Comparison of ENCODE assay signal across 4 fruit fly cellular contexts in the genomic region with DNA sequence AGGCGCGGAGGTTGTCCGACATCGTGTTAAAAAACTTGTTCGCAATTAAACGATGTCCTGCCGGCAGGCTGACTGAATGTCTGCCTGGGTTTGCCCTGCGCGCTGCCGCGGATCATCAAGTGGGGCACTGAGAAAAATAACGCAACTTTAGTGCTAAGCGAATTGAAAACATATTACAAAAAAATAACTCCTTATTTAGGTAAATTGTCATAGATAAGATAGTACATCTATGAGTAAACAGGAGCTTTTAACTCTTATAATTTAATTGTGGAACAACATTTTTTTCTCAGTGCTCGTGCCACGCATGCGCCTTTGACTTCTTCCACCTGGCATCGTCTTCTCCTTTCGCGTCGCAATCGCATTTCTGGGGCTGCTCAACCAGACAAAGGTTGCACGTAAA.
TF ChIP-seq lines count a peak whose summit lies in the region.

No protein-coding gene starts in this region.

- no peak for TF ChIP-seq CTCF in whole organism, embryonic (GFP tag; optimal IDR thresholded peaks at IDR 0.05; lab: Kevin White, UChicago)

TF ChIP-seq in whole organism, embryonic, 481 proteins besides CTCF, POLR2A, EP300 and RAD21 (continues in another document):
- TF ChIP-seq sug (tag; optimal IDR thresholded peaks at IDR 0.05; lab: Kevin White, UChicago) (no peak), CG9727 (GFP tag; optimal IDR thresholded peaks at IDR 0.05; lab: Kevin White, UChicago) (peak; percentile 45), CG10462 (GFP tag; optimal IDR thresholded peaks at IDR 0.05; lab: Kevin White, UChicago) (no peak), knrl (GFP tag; IDR thresholded peaks at IDR 0.05; lab: Robert Waterston, UW; ENCODE audit: partially characterized antibody) (no peak), Gug (GFP tag; IDR thresholded peaks at IDR 0.05; lab: Robert Waterston, UW) (no peak), CG10979 (tag; optimal IDR thresholded peaks at IDR 0.05; lab: Kevin White, UChicago) (peak; percentile 30), CG9609 (GFP tag; optimal IDR thresholded peaks at IDR 0.05; lab: Kevin White, UChicago) (no peak), Ets65A (GFP tag; lab: Kevin White, UChicago) (peak; percentile 94), Ets97D (GFP tag; optimal IDR thresholded peaks at IDR 0.05; lab: Kevin White, UChicago) (no peak), sens-2 (GFP tag; IDR thresholded peaks at IDR 0.05; lab: Robert Waterston, UW) (0 out of 2 replicates have a peak, but pooled peaks have one; percentile 41), CG18262 (tag; optimal IDR thresholded peaks at IDR 0.05; lab: Kevin White, UChicago) (peak; percentile 15), bsh (GFP tag; optimal IDR thresholded peaks at IDR 0.05; lab: Kevin White, UChicago) (peak in 1 of 2 experiments; percentile 1), hkb (optimal IDR thresholded peaks at IDR 0.05; lab: Kevin White, UChicago) (no peak), hkb (GFP tag; IDR thresholded peaks at IDR 0.05; lab: Robert Waterston, UW) (no peak), CG7271 (tag; optimal IDR thresholded peaks at IDR 0.05; lab: Kevin White, UChicago) (no peak), dm (GFP tag; optimal IDR thresholded peaks at IDR 0.05; lab: Kevin White, UChicago) (no peak), stc (GFP tag; IDR thresholded peaks at IDR 0.05; lab: Robert Waterston, UW) (0 out of 2 replicates have a peak, but pooled peaks have one; percentile 11), CG8765 (GFP tag; IDR thresholded peaks at IDR 0.05; lab: Robert Waterston, UW) (peak; percentile 38; the same call in 1 of the 2 replicates), CG2120 (GFP tag; optimal IDR thresholded peaks at IDR 0.05; lab: Kevin White, UChicago) (no peak), peb (GFP tag; IDR thresholded peaks at IDR 0.05; lab: Robert Waterston, UW) (no peak), CG6689 (GFP tag; IDR thresholded peaks at IDR 0.05; lab: Robert Waterston, UW) (0 out of 2 replicates have a peak, but pooled peaks have one; percentile 20)

TF ChIP-seq in whole organism, prepupa, 60 proteins besides CTCF, POLR2A, EP300 and RAD21 (continues in another document):
- TF ChIP-seq salr (GFP tag; optimal IDR thresholded peaks at IDR 0.05; lab: Kevin White, UChicago): peak in 1 of 2 experiments; percentile 40
- peak; percentile 53 for TF ChIP-seq lz (GFP tag; optimal IDR thresholded peaks at IDR 0.05; lab: Kevin White, UChicago)
- peak; percentile 44 for TF ChIP-seq vri (GFP tag; optimal IDR thresholded peaks at IDR 0.05; lab: Kevin White, UChicago)
- TF ChIP-seq Sox102F (GFP tag; optimal IDR thresholded peaks at IDR 0.05; lab: Kevin White, UChicago): peak; percentile 63
- peak; percentile 7 for TF ChIP-seq CG16779 (tag; optimal IDR thresholded peaks at IDR 0.05; lab: Kevin White, UChicago)
- TF ChIP-seq dac (GFP tag; optimal IDR thresholded peaks at IDR 0.05; lab: Kevin White, UChicago): no peak
- TF ChIP-seq Eip93F (GFP tag; optimal IDR thresholded peaks at IDR 0.05; lab: Kevin White, UChicago): peak; percentile 35
- peak; percentile 72 to 91 for TF ChIP-seq ss (GFP tag; optimal IDR thresholded peaks at IDR 0.05; lab: Kevin White, UChicago)
- TF ChIP-seq CG3032 (tag; optimal IDR thresholded peaks at IDR 0.05; lab: Kevin White, UChicago): peak; percentile 84
- peak; percentile 71 for TF ChIP-seq CG1621 (tag; optimal IDR thresholded peaks at IDR 0.05; lab: Kevin White, UChicago)
- TF ChIP-seq topi (GFP tag; optimal IDR thresholded peaks at IDR 0.05; lab: Kevin White, UChicago): peak; percentile 66
- peak; percentile 82 for TF ChIP-seq Ets96B (tag; optimal IDR thresholded peaks at IDR 0.05; lab: Kevin White, UChicago)
- TF ChIP-seq CG15336 (GFP tag; IDR thresholded peaks at IDR 0.05; lab: Robert Waterston, UW): no peak
- peak; percentile 55 for TF ChIP-seq pdm3 (GFP tag; optimal IDR thresholded peaks at IDR 0.05; lab: Kevin White, UChicago)
- TF ChIP-seq OdsH (GFP tag; optimal IDR thresholded peaks at IDR 0.05; lab: Kevin White, UChicago): peak; percentile 59
- TF ChIP-seq svp (GFP tag; lab: Kevin White, UChicago): peak; percentile 81
- peak; percentile 54 for TF ChIP-seq Smox (GFP tag; optimal IDR thresholded peaks at IDR 0.05; lab: Kevin White, UChicago)
- peak; percentile 66 for TF ChIP-seq CG10631 (GFP tag; optimal IDR thresholded peaks at IDR 0.05; lab: Kevin White, UChicago)
- TF ChIP-seq Hr4 (GFP tag; optimal IDR thresholded peaks at IDR 0.05; lab: Kevin White, UChicago): no peak
- TF ChIP-seq CG9139 (GFP tag; optimal IDR thresholded peaks at IDR 0.05; lab: Kevin White, UChicago): peak; percentile 77
- peak; percentile 16 for TF ChIP-seq Sox15 (GFP tag; optimal IDR thresholded peaks at IDR 0.05; lab: Kevin White, UChicago)
- TF ChIP-seq cyc (GFP tag; optimal IDR thresholded peaks at IDR 0.05; lab: Kevin White, UChicago): peak; percentile 50

TF ChIP-seq in whole organism, pupa, 21 proteins besides CTCF, POLR2A, EP300 and RAD21:
- TF ChIP-seq gl (tag; optimal IDR thresholded peaks at IDR 0.05; lab: Kevin White, UChicago) (peak; percentile 59), fd96Ca (GFP tag; IDR thresholded peaks at IDR 0.05; lab: Robert Waterston, UW) (no peak), CG13204 (GFP tag; optimal IDR thresholded peaks at IDR 0.05; lab: Kevin White, UChicago) (peak; percentile 57), CG10348 (GFP tag; IDR thresholded peaks at IDR 0.05; lab: Robert Waterston, UW) (no peak), CG9948 (tag; optimal IDR thresholded peaks at IDR 0.05; lab: Kevin White, UChicago) (peak; percentile 75), Pif1A (GFP tag; optimal IDR thresholded peaks at IDR 0.05; lab: Kevin White, UChicago) (peak; percentile 73), CG34367 (tag; optimal IDR thresholded peaks at IDR 0.05; lab: Kevin White, UChicago) (peak; percentile 73), CG4496 (GFP tag; IDR thresholded peaks at IDR 0.05; lab: Robert Waterston, UW) (peak; percentile 40; the same call in 1 of the 3 replicates), Pif1B (GFP tag; optimal IDR thresholded peaks at IDR 0.05; lab: Kevin White, UChicago) (peak; percentile 45), D1 (tag; optimal IDR thresholded peaks at IDR 0.05; lab: Kevin White, UChicago) (peak; percentile 17), Snoo (tag; optimal IDR thresholded peaks at IDR 0.05; lab: Kevin White, UChicago) (peak; percentile 44), CG8301 (tag; optimal IDR thresholded peaks at IDR 0.05; lab: Kevin White, UChicago) (no peak), rn (GFP tag; IDR thresholded peaks at IDR 0.05; lab: Robert Waterston, UW) (no peak), Ets98B (GFP tag; IDR thresholded peaks at IDR 0.05; lab: Robert Waterston, UW) (no peak), CG12605 (GFP tag; IDR thresholded peaks at IDR 0.05; lab: Robert Waterston, UW) (no peak), CG32121 (GFP tag; IDR thresholded peaks at IDR 0.05; lab: Robert Waterston, UW) (no peak), CG15710 (tag; optimal IDR thresholded peaks at IDR 0.05; lab: Kevin White, UChicago) (peak; percentile 88), CG14655 (GFP tag; optimal IDR thresholded peaks at IDR 0.05; lab: Kevin White, UChicago) (peak; percentile 5), CG17806 (tag; optimal IDR thresholded peaks at IDR 0.05; lab: Kevin White, UChicago) (peak; percentile 82), CG8159 (tag; optimal IDR thresholded peaks at IDR 0.05; lab: Kevin White, UChicago) (peak; percentile 89), EcR (GFP tag; optimal IDR thresholded peaks at IDR 0.05; lab: Kevin White, UChicago) (peak; percentile 43)

TF ChIP-seq in whole organism, wandering third instar larva, 38 proteins besides CTCF, POLR2A, EP300 and RAD21 (continues in another document):
- TF ChIP-seq tai (GFP tag; optimal IDR thresholded peaks at IDR 0.05; lab: Kevin White, UChicago): no peak
- no peak for TF ChIP-seq jim (GFP tag; optimal IDR thresholded peaks at IDR 0.05; lab: Kevin White, UChicago)
- TF ChIP-seq Rel (GFP tag; optimal IDR thresholded peaks at IDR 0.05; lab: Kevin White, UChicago): no peak
- no peak for TF ChIP-seq Rel (tag; optimal IDR thresholded peaks at IDR 0.05; lab: Kevin White, UChicago)
- peak; percentile 58 for TF ChIP-seq rgr (GFP tag; optimal IDR thresholded peaks at IDR 0.05; lab: Kevin White, UChicago)
- TF ChIP-seq GATAd (GFP tag; optimal IDR thresholded peaks at IDR 0.05; lab: Kevin White, UChicago): no peak
- no peak for TF ChIP-seq dsf (GFP tag; optimal IDR thresholded peaks at IDR 0.05; lab: Kevin White, UChicago; ENCODE audit: borderline replicate concordance)
- TF ChIP-seq CG9705 (GFP tag; optimal IDR thresholded peaks at IDR 0.05; lab: Kevin White, UChicago): peak; percentile 9
- no peak for TF ChIP-seq Jra (GFP tag; optimal IDR thresholded peaks at IDR 0.05; lab: Kevin White, UChicago)
- peak; percentile 35 for TF ChIP-seq woc (GFP tag; optimal IDR thresholded peaks at IDR 0.05; lab: Kevin White, UChicago)
- no peak for TF ChIP-seq sv (GFP tag; optimal IDR thresholded peaks at IDR 0.05; lab: Kevin White, UChicago)
- TF ChIP-seq Mio (GFP tag; optimal IDR thresholded peaks at IDR 0.05; lab: Kevin White, UChicago): no peak
- TF ChIP-seq psq (GFP tag; optimal IDR thresholded peaks at IDR 0.05; lab: Kevin White, UChicago): peak; percentile 35
- TF ChIP-seq br (GFP tag; optimal IDR thresholded peaks at IDR 0.05; lab: Kevin White, UChicago): peak; percentile 68
- TF ChIP-seq Hr78 (GFP tag; optimal IDR thresholded peaks at IDR 0.05; lab: Kevin White, UChicago): no peak
- no peak for TF ChIP-seq usp (GFP tag; optimal IDR thresholded peaks at IDR 0.05; lab: Kevin White, UChicago)
- peak in 1 of 2 experiments; percentile 82 for TF ChIP-seq foxo (GFP tag; optimal IDR thresholded peaks at IDR 0.05; lab: Kevin White, UChicago)
- TF ChIP-seq Myc (optimal IDR thresholded peaks at IDR 0.05; lab: Kevin White, UChicago): no peak
- peak; percentile 64 for TF ChIP-seq h (GFP tag; optimal IDR thresholded peaks at IDR 0.05; lab: Kevin White, UChicago)
- no peak for TF ChIP-seq N (GFP tag; optimal IDR thresholded peaks at IDR 0.05; lab: Kevin White, UChicago)
- no peak for TF ChIP-seq Dfd (GFP tag; optimal IDR thresholded peaks at IDR 0.05; lab: Kevin White, UChicago)
- peak; percentile 62 for TF ChIP-seq HLH106 (tag; optimal IDR thresholded peaks at IDR 0.05; lab: Kevin White, UChicago)
- TF ChIP-seq CG32264 (GFP tag; optimal IDR thresholded peaks at IDR 0.05; lab: Kevin White, UChicago): no peak
- peak; percentile 43 for TF ChIP-seq Hnf4 (GFP tag; optimal IDR thresholded peaks at IDR 0.05; lab: Kevin White, UChicago)
- TF ChIP-seq pan (optimal IDR thresholded peaks at IDR 0.05; lab: Kevin White, UChicago): no peak
- peak; percentile 56 for TF ChIP-seq OdsH (GFP tag; optimal IDR thresholded peaks at IDR 0.05; lab: Kevin White, UChicago)
- no peak for TF ChIP-seq Vsx2 (GFP tag; optimal IDR thresholded peaks at IDR 0.05; lab: Kevin White, UChicago; ENCODE audit: partially characterized antibody)
- TF ChIP-seq Sp1 (GFP tag; optimal IDR thresholded peaks at IDR 0.05; lab: Kevin White, UChicago): peak; percentile 63
- no peak for TF ChIP-seq sage (GFP tag; optimal IDR thresholded peaks at IDR 0.05; lab: Kevin White, UChicago)
- no peak for TF ChIP-seq lola (GFP tag; optimal IDR thresholded peaks at IDR 0.05; lab: Kevin White, UChicago)
- no peak for TF ChIP-seq Dif (GFP tag; optimal IDR thresholded peaks at IDR 0.05; lab: Kevin White, UChicago; ENCODE audit: partially characterized antibody)
